Worm (Caenorhabditis elegans): ENCODE measurements around the gene F58B4.6.
A peak's percentile ranks its signal among the peaks of the same experiment; 100 is the strongest.

DNA sequence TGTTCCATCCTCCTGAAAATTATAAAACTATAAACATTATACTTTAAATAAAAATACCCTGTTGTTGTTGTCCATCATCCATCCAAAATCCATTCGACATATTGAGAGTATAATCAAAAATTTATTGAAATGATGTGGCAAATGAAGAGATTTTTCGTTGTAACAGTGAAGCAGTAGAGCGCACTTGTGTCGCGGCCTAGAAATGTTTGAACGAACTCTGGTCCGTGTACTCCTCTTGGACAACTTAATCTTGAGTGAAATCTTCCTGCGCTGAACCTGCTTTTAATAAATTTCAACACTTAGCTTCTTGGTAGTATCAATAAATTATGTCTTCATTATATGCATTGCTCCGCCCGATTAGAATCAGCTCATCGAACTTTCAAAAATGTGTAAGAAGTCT lies 30.2 kb upstream of the F58B4.6 start, which contains the start of the genes F32D8.14 and F32D8.5:
- peak; percentile 65 for TF ChIP-seq elt-1 (tag; optimal IDR thresholded peaks at IDR 0.05)
- TF ChIP-seq ztf-11 (tag; optimal IDR thresholded peaks at IDR 0.05), result no peak
- TF ChIP-seq pha-4 (tag; optimal IDR thresholded peaks at IDR 0.05), result peak; percentile 81
- no peak for TF ChIP-seq fkh-10 (GFP tag; optimal IDR thresholded peaks at IDR 0.05)
- TF ChIP-seq unc-62 (GFP tag; optimal IDR thresholded peaks at IDR 0.05), result no peak
- TF ChIP-seq zag-1 (tag; optimal IDR thresholded peaks at IDR 0.05), result no peak
- TF ChIP-seq nfya-1 (tag; optimal IDR thresholded peaks at IDR 0.05; ENCODE audit: insufficient read depth), result peak; percentile 81
- TF ChIP-seq nhr-237 (tag; optimal IDR thresholded peaks at IDR 0.05), result no peak
- TF ChIP-seq ama-1 (optimal IDR thresholded peaks at IDR 0.05), result peak; percentile 19
